Fruit fly (Drosophila melanogaster) whole organism, embryonic: ENCODE data around the gene CG3224.

Experiments used
- Adf1 ChIP-seq: fragments of 200-800 bp; sonication (Bioruptor generic); IDR thresholded peaks from 2 replicates; pipeline ENCODE4 v1.3.6; 2022; ENCODE audit warnings: missing biosample characterization, missing genetic modification characterization
- Atf-2 ChIP-seq: fragments of 200-800 bp; sonication (Bioruptor generic); optimal IDR thresholded peaks from 2 replicates; lab custom pipeline; 2016; ENCODE audit warnings: missing biosample characterization, missing genetic modification characterization
- CG10543 ChIP-seq: fragments of 200-800 bp; sonication (Bioruptor generic); optimal IDR thresholded peaks from 3 replicates; lab custom pipeline; 2017; ENCODE audit warnings: missing biosample characterization, mild to moderate bottlenecking, missing genetic modification characterization, moderate library complexity
- CG11085 ChIP-seq: fragments of 200-800 bp; sonication (Bioruptor generic); IDR thresholded peaks from 2 replicates; pipeline ENCODE4 v1.3.6; 2022; ENCODE audit warnings: missing biosample characterization, missing genetic modification characterization
- CG11504 ChIP-seq: fragments of 200-800 bp; sonication (Bioruptor generic); optimal IDR thresholded peaks from 3 replicates; lab custom pipeline; 2019; ENCODE audit warnings: missing biosample characterization, mild to moderate bottlenecking, missing genetic modification characterization, moderate library complexity
- CG13624 ChIP-seq: fragments of 200-800 bp; sonication (Bioruptor generic); optimal IDR thresholded peaks from 2 replicates; lab custom pipeline; 2016; ENCODE audit warnings: missing biosample characterization, missing genetic modification characterization
- CG15479 ChIP-seq: fragments of 200-800 bp; sonication (Bioruptor generic); optimal IDR thresholded peaks from 3 replicates; lab custom pipeline; 2019; ENCODE audit warnings: missing biosample characterization, mild to moderate bottlenecking, missing genetic modification characterization, moderate library complexity
- CG17186 ChIP-seq: fragments of 200-800 bp; sonication (Bioruptor generic); optimal IDR thresholded peaks from 3 replicates; lab custom pipeline; 2017; ENCODE audit warnings: missing biosample characterization, missing genetic modification reagents, missing genetic modification characterization
- CG17361 ChIP-seq: fragments of 200-800 bp; sonication (Bioruptor generic); IDR thresholded peaks from 3 replicates; pipeline ENCODE4 v1.3.6; 2022; ENCODE audit warnings: missing biosample characterization, missing genetic modification characterization
- CG17385 ChIP-seq: fragments of 200-800 bp; sonication (Bioruptor generic); optimal IDR thresholded peaks from 3 replicates; lab custom pipeline; 2018; ENCODE audit warnings: missing biosample characterization, mild to moderate bottlenecking, missing genetic modification characterization
- CG1832 ChIP-seq: fragments of 200-800 bp; sonication (Bioruptor generic); optimal IDR thresholded peaks from 2 replicates; lab custom pipeline; 2017; ENCODE audit warnings: missing biosample characterization, mild to moderate bottlenecking, missing genetic modification characterization, inconsistent platforms
- CG31388 ChIP-seq: fragments of 200-800 bp; sonication (Bioruptor generic); optimal IDR thresholded peaks from 2 replicates; lab custom pipeline; 2016; ENCODE audit warnings: missing biosample characterization, missing genetic modification characterization
- CG32532 ChIP-seq: fragments of 200-800 bp; sonication (Bioruptor generic); IDR thresholded peaks from 2 replicates; pipeline ENCODE4 v1.3.6; 2022; ENCODE audit warnings: missing biosample characterization, missing genetic modification characterization
- CG34376 ChIP-seq: fragments of 200-800 bp; sonication (Bioruptor generic); optimal IDR thresholded peaks from 2 replicates; lab custom pipeline; 2018; ENCODE audit warnings: missing biosample characterization, mild to moderate bottlenecking, missing genetic modification characterization
- CG34422 ChIP-seq: fragments of 200-800 bp; sonication (Bioruptor generic); IDR thresholded peaks from 3 replicates; pipeline ENCODE4 v1.3.6; 2022; ENCODE audit warnings: missing biosample characterization, missing genetic modification characterization
- CG4328 ChIP-seq: fragments of 200-800 bp; sonication (Bioruptor generic); optimal IDR thresholded peaks from 3 replicates; lab custom pipeline; 2017; ENCODE audit warnings: missing biosample characterization, missing genetic modification reagents, missing genetic modification characterization
- CG5245 ChIP-seq: fragments of 200-800 bp; sonication (Bioruptor generic); optimal IDR thresholded peaks from 3 replicates; lab custom pipeline; 2016; ENCODE audit warnings: missing biosample characterization, missing genetic modification characterization
- CG8478 ChIP-seq: fragments of >200 bp; optimal IDR thresholded peaks from 2 replicates; lab custom pipeline; 2018
- CrebB ChIP-seq: fragments of 200-800 bp; sonication (Bioruptor generic); optimal IDR thresholded peaks from 3 replicates; lab custom pipeline; 2018; ENCODE audit warnings: missing biosample characterization, mild to moderate bottlenecking, missing genetic modification characterization
- Dref ChIP-seq: fragments of 200-800 bp; sonication (Bioruptor generic); IDR thresholded peaks from 2 replicates; pipeline ENCODE4 v1.3.6; 2022; ENCODE audit warnings: missing biosample characterization, missing genetic modification characterization
- Elba2 ChIP-seq: fragments of 200-800 bp; sonication (Bioruptor generic); optimal IDR thresholded peaks from 3 replicates; lab custom pipeline; 2016; ENCODE audit warnings: missing biosample characterization, missing genetic modification characterization
- HmgZ ChIP-seq: fragments of 200-800 bp; sonication (Bioruptor generic); optimal IDR thresholded peaks from 2 replicates; lab custom pipeline; 2018; ENCODE audit warnings: missing biosample characterization, mild to moderate bottlenecking, missing genetic modification characterization
- MBD-R2 ChIP-seq: fragments of 200-800 bp; sonication (Bioruptor generic); IDR thresholded peaks from 2 replicates; pipeline ENCODE4 v1.3.6; 2022; ENCODE audit warnings: missing biosample characterization, missing genetic modification characterization
- MESR4 ChIP-seq: fragments of 200-800 bp; sonication (Bioruptor generic); optimal IDR thresholded peaks from 2 replicates; lab custom pipeline; 2018; ENCODE audit warnings: missing biosample characterization, mild to moderate bottlenecking, missing genetic modification characterization, moderate library complexity
- Med ChIP-seq: fragments of 200-800 bp; sonication (Bioruptor generic); peaks from one replicate; lab custom pipeline; 2016; ENCODE audit warnings: missing biosample characterization, missing genetic modification characterization, mild to moderate bottlenecking, inconsistent platforms, moderate library complexity
- NFAT ChIP-seq: fragments of 200-800 bp; sonication (Bioruptor generic); IDR thresholded peaks from 2 replicates; pipeline ENCODE4 v1.3.6; 2022; ENCODE audit warnings: missing biosample characterization, missing genetic modification characterization
- Neu2 ChIP-seq: fragments of 200-800 bp; sonication (Bioruptor generic); optimal IDR thresholded peaks from 3 replicates; lab custom pipeline; 2016; ENCODE audit warnings: missing biosample characterization, missing genetic modification characterization, borderline replicate concordance
- Pdp1 ChIP-seq, 2 experiments: fragments of 200-800 bp; sonication (Bioruptor generic); optimal IDR thresholded peaks; 3 replicates each; lab custom pipeline; 2016; ENCODE audit warnings: missing biosample characterization in 2 of 2, missing genetic modification characterization in 2 of 2, mild to moderate bottlenecking in 1 of 2, moderate library complexity in 1 of 2
- Stat92E ChIP-seq, 3 experiments: fragments of >200 bp in 2 of 3; fragments of 200-800 bp in 1 of 3; sonication (Bioruptor generic) in 1 of 3; optimal IDR thresholded peaks; 2 replicates each; lab custom pipeline; 2017 to 2019; ENCODE audit warnings: missing biosample characterization in 3 of 3, missing genetic modification characterization in 3 of 3, mild to moderate bottlenecking in 1 of 3, moderate library complexity in 1 of 3
- Trl ChIP-seq, 3 experiments: fragments of >200 bp in 2 of 3; fragments of 200-800 bp in 1 of 3; sonication (Bioruptor generic) in 1 of 3; optimal IDR thresholded peaks; 2 replicates in 1 of 3; 3 replicates in 2 of 3; lab custom pipeline; 2016 to 2017; ENCODE audit warnings: missing biosample characterization in 1 of 3, missing genetic modification characterization in 1 of 3
- YL-1 ChIP-seq: fragments of 200-800 bp; sonication (Bioruptor generic); optimal IDR thresholded peaks from 3 replicates; lab custom pipeline; 2017; ENCODE audit warnings: missing biosample characterization, mild to moderate bottlenecking, missing genetic modification characterization
- abd-A ChIP-seq: fragments of 200-800 bp; sonication (Bioruptor generic); optimal IDR thresholded peaks from 3 replicates; lab custom pipeline; 2019; ENCODE audit warnings: missing biosample characterization, mild to moderate bottlenecking, missing genetic modification characterization, moderate library complexity
- ash1 ChIP-seq: fragments of 200-800 bp; sonication (Bioruptor generic); optimal IDR thresholded peaks from 2 replicates; lab custom pipeline; 2018; ENCODE audit warnings: missing biosample characterization, mild to moderate bottlenecking, missing genetic modification characterization
- bbx ChIP-seq: fragments of 200-800 bp; sonication (Bioruptor generic); IDR thresholded peaks from 2 replicates; pipeline ENCODE4 v1.3.6; 2022; ENCODE audit warnings: missing biosample characterization, missing genetic modification characterization; ENCODE audit not compliant: partially characterized antibody
- bsh ChIP-seq, 2 experiments: fragments of 200-800 bp; sonication (Bioruptor generic); optimal IDR thresholded peaks; 2 replicates each; lab custom pipeline; 2017 to 2018; ENCODE audit warnings: mild to moderate bottlenecking in 2 of 2, missing biosample characterization in 2 of 2, missing genetic modification characterization in 2 of 2, moderate library complexity in 1 of 2
- cg ChIP-seq: fragments of 200-800 bp; sonication (Bioruptor generic); optimal IDR thresholded peaks from 3 replicates; lab custom pipeline; 2019; ENCODE audit warnings: missing biosample characterization, mild to moderate bottlenecking, missing genetic modification characterization, moderate library complexity
- chinmo ChIP-seq: fragments of 200-800 bp; sonication (Bioruptor generic); IDR thresholded peaks from 4 replicates; pipeline ENCODE4 v1.3.6; 2022; ENCODE audit warnings: missing biosample characterization, missing genetic modification characterization; ENCODE audit not compliant: partially characterized antibody
- dimm ChIP-seq: fragments of 200-800 bp; sonication (Bioruptor generic); IDR thresholded peaks from 2 replicates; pipeline ENCODE4 v1.3.6; 2022; ENCODE audit warnings: missing biosample characterization, missing genetic modification characterization
- dm ChIP-seq: fragments of 200-800 bp; sonication (Bioruptor generic); optimal IDR thresholded peaks from 3 replicates; lab custom pipeline; 2016; ENCODE audit warnings: missing biosample characterization, missing genetic modification characterization
- exex ChIP-seq: fragments of 200-800 bp; sonication (Bioruptor generic); optimal IDR thresholded peaks from 4 replicates; lab custom pipeline; 2018; ENCODE audit warnings: missing biosample characterization, mild to moderate bottlenecking, missing genetic modification characterization, moderate library complexity
- insv ChIP-seq, 2 experiments: fragments of 200-800 bp; sonication (Bioruptor generic); optimal IDR thresholded peaks; 3 replicates each; lab custom pipeline; 2016 to 2018; ENCODE audit warnings: missing biosample characterization in 2 of 2, missing genetic modification characterization in 2 of 2
- nom ChIP-seq: fragments of 200-800 bp; sonication (Bioruptor generic); optimal IDR thresholded peaks from 2 replicates; lab custom pipeline; 2017; ENCODE audit warnings: missing biosample characterization, missing genetic modification characterization, mild to moderate bottlenecking, moderate library complexity, missing genetic modification reagents
- pho ChIP-seq: fragments of 200-800 bp; sonication (Bioruptor generic); optimal IDR thresholded peaks from 2 replicates; lab custom pipeline; 2016; ENCODE audit warnings: missing biosample characterization, missing genetic modification characterization
- sens ChIP-seq: fragments of 200-800 bp; sonication (Bioruptor generic); peaks from one replicate; lab custom pipeline; 2016; ENCODE audit warnings: missing biosample characterization, missing genetic modification characterization
- slbo ChIP-seq: fragments of 200-800 bp; sonication (Bioruptor generic); IDR thresholded peaks from 2 replicates; pipeline ENCODE4 v1.3.6; 2022; ENCODE audit warnings: missing biosample characterization, missing genetic modification characterization
- sug ChIP-seq: fragments of 200-800 bp; optimal IDR thresholded peaks from 2 replicates; lab custom pipeline; 2019; ENCODE audit warnings: missing biosample characterization, mild to moderate bottlenecking, missing genetic modification characterization, moderate library complexity

CG3224 gene

dm6 chrX:6694979-6695388, 33.7 kb upstream of the CG3224 start, which contains the start of gene CG14442 (continued):
- no peak for TF ChIP-seq abd-A
- TF ChIP-seq, all 482 proteins: peak for 157

dm6 chrX:6694105-6694788, 33.0 kb upstream of the CG3224 start:
- peak; percentile 26 for TF ChIP-seq dm (GFP tag; lab: Kevin White, UChicago)
- TF ChIP-seq CG10543 (GFP tag; lab: Kevin White, UChicago), result peak; percentile 58
- no peak for TF ChIP-seq CG32532 (GFP tag; lab: Robert Waterston, UW)
- TF ChIP-seq cg (GFP tag; lab: Kevin White, UChicago), result peak; percentile 98
- TF ChIP-seq sens (GFP tag; lab: Kevin White, UChicago), result no peak
- TF ChIP-seq Atf-2 (GFP tag; lab: Kevin White, UChicago), result no peak
- no peak for TF ChIP-seq CG5245
- peak; percentile 5 for TF ChIP-seq exex
- TF ChIP-seq CG34376 (GFP tag; lab: Kevin White, UChicago), result peak; percentile 44
- TF ChIP-seq CG17361 (GFP tag; lab: Robert Waterston, UW), result no peak
- TF ChIP-seq nom, result peak; percentile 61
- TF ChIP-seq insv (GFP tag; optimal IDR thresholded peaks at IDR 0.05; lab: Kevin White, UChicago), result peak in 1 of 2 experiments; percentile 4
- peak; percentile 84 for TF ChIP-seq CG8478 (lab: Kevin White, UChicago)
- TF ChIP-seq Adf1 (GFP tag; lab: Robert Waterston, UW), result peak; percentile 96
- peak; percentile 63 for TF ChIP-seq CG15479
- TF ChIP-seq CG31388, result no peak
- no peak for TF ChIP-seq Neu2 (GFP tag; lab: Kevin White, UChicago)
- TF ChIP-seq Trl (optimal IDR thresholded peaks at IDR 0.05; lab: Kevin White, UChicago), result peak in 1 of 2 experiments; percentile 50
- no peak for TF ChIP-seq Trl (GFP tag; optimal IDR thresholded peaks at IDR 0.05; lab: Kevin White, UChicago)
- no peak for TF ChIP-seq dimm (GFP tag; lab: Robert Waterston, UW)
- TF ChIP-seq CG34422 (GFP tag; lab: Robert Waterston, UW), result peak; percentile 51; the same call in 1 of the 3 replicates
- TF ChIP-seq YL-1, result peak; percentile 80
- peak; percentile 22 for TF ChIP-seq CG17186 (GFP tag; lab: Kevin White, UChicago)
- no peak for TF ChIP-seq slbo (GFP tag; lab: Robert Waterston, UW)
- TF ChIP-seq Med, result peak; percentile 38
- peak; percentile 5 for TF ChIP-seq CG13624
- peak; percentile 49; the same call in 1 of the 2 replicates for TF ChIP-seq MBD-R2
- TF ChIP-seq CG11504, result no peak
- peak; percentile 65 for TF ChIP-seq MESR4 (GFP tag; lab: Kevin White, UChicago)
- TF ChIP-seq CG1832, result peak; percentile 34
- peak; percentile 72; the same call in 1 of the 2 replicates for TF ChIP-seq NFAT (GFP tag; lab: Robert Waterston, UW)
- TF ChIP-seq HmgZ (tag; lab: Kevin White, UChicago), result peak; percentile 24
- TF ChIP-seq CrebB (tag; lab: Kevin White, UChicago), result peak; percentile 42
- TF ChIP-seq bsh (GFP tag; optimal IDR thresholded peaks at IDR 0.05; lab: Kevin White, UChicago), result peak in 1 of 2 experiments; percentile 54
- peak; percentile 30 for TF ChIP-seq CG4328
- TF ChIP-seq pho (GFP tag; lab: Kevin White, UChicago), result no peak
- TF ChIP-seq Stat92E (GFP tag; optimal IDR thresholded peaks at IDR 0.05; lab: Kevin White, UChicago), result no peak
- peak; percentile 95 for TF ChIP-seq CG17385 (GFP tag; lab: Kevin White, UChicago)
- TF ChIP-seq ash1 (GFP tag; lab: Kevin White, UChicago), result no peak
- 0 out of 2 replicates have a peak, but pooled peaks have one; percentile 6 for TF ChIP-seq bbx (GFP tag; lab: Robert Waterston, UW)
- TF ChIP-seq chinmo, result peak; percentile 43; the same call in 1 of the 4 replicates
- peak in 1 of 2 experiments; percentile 92 for TF ChIP-seq Pdp1 (GFP tag; optimal IDR thresholded peaks at IDR 0.05; lab: Kevin White, UChicago)
- TF ChIP-seq sug (tag; lab: Kevin White, UChicago), result peak; percentile 11
- peak; percentile 53 for TF ChIP-seq Dref (GFP tag; lab: Robert Waterston, UW)
- peak; percentile 37 for TF ChIP-seq Elba2
- no peak for TF ChIP-seq CG11085
